Fruit fly (Drosophila melanogaster): ENCODE data around the gene CG14034.

CG14034 gene

DNA sequence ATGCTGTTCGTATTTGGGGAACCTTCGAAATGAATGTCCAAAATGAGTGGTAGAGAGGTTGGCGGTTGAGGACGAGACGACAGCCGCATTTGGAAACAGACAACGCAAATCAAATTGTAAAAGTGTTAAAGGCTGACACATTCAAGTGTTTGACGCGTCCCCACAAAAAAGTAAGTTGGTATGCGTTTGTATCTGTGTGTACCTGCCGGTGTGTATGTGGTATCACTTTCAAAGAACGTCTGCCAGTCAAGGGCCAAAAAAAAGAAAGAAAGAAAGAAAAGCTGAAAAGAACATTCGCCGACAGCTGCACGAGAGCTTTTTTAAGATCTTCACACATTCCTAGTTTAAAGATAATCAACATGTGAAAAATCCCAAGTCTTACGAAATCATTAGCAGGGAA lies 31.5 kb upstream of the CG14034 start:
- no peak for TF ChIP-seq CG17801 (GFP tag; optimal IDR thresholded peaks at IDR 0.05; ENCODE audit: partially characterized antibody)

DNA sequence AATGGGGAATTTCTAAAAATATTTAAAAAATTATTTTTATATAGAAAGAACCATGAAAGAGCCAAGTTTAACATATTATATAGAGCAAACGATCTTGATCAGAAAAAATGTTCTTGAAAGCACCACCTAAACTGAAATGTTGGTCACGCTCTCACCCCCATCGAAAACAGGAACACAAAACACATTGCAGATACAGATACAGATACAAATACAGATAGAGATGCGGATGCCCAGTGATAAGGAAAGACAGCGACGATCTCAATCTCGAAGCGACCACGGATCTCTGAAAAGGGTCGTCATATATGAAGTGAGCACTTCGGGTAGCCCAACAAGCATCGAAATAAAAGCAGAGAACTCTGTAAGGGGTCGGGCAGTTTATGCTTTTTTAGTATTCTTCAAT lies 31.0 kb upstream of the CG14034 start:
- TF ChIP-seq CG17801 (GFP tag; optimal IDR thresholded peaks at IDR 0.05; ENCODE audit: partially characterized antibody), result no peak

DNA sequence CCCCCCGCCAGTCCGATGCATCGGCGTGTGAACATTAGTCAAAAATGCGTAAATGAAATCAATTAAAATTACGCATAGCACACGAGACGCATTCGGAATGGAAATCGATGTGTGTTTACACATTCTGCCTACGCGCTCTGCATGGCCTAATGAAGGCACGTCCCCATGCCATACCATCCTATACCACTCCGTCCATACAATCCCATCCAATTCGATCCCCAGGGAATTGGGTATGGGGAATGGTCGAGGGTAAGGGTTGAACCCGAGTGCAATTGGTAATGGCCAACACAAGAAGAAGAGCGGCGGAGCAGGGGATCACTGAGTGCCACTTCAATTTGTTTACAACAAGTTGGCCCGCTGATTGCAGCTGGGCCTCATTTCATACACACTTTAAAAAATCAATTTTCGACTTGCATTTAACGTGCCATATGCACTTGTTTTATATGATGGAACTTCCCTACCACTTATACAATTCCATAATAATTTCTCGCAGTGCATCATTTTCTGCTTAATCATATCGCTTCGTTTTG lies 29.1 kb upstream of the CG14034 start:
- TF ChIP-seq CG17801 (GFP tag; optimal IDR thresholded peaks at IDR 0.05; ENCODE audit: partially characterized antibody), result no peak

DNA sequence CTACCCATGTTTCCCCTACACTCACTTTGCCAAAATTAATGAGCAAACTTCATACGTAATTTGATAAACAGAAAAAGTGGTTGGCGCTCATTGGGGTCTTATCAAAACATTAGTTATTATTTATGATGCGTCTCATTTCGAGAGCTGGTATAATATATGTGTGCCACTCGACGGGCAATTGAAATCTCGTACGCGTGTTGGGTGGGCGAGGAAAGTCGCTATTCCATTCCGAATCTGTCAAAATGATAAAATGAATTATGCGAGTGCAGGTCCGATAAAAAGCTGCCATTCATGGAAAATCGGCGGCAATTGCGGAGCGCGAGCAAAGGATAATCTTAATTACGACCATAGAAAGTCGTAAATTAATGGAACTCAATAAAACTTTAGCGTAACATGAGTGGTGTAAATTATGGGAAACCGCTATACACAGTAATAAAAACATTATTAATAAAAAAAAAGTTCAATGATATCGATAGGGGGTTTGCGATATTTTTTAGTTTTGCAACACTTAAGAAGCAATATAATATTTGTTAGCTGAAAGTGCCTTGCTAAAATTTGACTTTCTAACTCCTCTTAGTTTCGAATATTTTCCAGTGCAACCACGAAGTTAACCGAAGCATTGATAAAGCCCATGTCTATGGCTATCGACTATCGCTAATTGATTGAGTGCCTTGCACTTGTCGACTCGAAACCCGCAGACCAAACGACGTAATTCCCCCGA lies 26.0 kb upstream of the CG14034 start:
- TF ChIP-seq CG17801 (GFP tag; optimal IDR thresholded peaks at IDR 0.05; ENCODE audit: partially characterized antibody), result no peak

DNA sequence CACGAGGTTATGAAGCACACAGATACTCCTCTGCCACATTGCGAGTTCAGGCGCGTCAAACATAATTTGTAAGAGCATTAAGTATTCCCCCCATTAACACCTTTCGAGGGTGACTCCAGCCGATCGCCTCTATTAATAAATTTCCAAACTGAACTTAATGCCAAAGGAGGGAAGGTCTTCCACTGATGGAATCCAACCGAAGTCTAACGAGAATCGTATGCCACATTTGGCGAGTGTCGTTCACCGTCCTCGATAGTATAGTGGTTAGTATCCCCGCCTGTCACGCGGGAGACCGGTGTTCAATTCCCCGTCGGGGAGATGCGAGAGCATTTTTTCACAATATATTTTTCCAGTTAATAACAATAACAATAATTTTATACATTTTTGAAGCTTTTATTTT lies 24.2 kb upstream of the CG14034 start:
- TF ChIP-seq CG17801 (GFP tag; optimal IDR thresholded peaks at IDR 0.05; ENCODE audit: partially characterized antibody), result no peak

DNA sequence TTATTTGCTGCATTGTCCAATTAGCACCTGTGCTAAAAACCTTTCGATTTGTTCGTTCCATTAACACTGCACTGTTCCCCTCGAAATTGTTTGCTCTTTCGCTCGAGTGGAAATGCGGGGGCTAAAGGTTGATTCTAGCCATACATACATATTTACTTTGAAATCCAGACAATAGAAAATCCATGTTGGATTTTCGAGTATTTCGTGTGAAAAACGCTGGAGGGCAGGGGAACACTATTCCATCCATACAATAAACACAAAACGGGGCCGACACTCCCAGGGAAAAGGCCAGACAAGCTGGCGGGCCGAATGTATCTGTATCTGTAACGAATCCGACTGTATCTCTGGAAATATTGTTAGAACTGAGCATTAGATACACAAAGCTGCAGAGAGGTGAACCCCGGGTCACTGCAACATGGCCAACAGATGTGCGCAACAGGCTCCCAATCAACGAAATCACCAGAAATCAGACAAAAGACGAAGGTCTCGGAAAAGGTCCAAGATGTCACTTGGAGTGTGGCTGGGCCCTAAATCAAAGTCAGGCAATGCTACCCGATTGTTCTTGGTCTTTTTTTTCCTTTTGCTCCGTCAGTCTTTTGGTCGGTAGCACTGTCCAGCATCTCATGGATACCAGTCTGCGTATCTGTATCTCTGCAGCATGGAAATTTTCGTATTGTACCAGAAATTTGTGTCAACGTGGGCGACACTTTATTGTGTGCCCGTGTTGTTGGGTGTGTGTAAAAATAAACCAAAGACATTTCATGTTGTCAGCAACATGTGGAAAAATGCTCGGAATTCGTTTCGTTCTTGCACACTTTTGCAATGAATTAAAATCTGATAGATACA lies 23.3 kb upstream of the CG14034 start:
- no peak for TF ChIP-seq CG17801 (GFP tag; optimal IDR thresholded peaks at IDR 0.05; ENCODE audit: partially characterized antibody)

DNA sequence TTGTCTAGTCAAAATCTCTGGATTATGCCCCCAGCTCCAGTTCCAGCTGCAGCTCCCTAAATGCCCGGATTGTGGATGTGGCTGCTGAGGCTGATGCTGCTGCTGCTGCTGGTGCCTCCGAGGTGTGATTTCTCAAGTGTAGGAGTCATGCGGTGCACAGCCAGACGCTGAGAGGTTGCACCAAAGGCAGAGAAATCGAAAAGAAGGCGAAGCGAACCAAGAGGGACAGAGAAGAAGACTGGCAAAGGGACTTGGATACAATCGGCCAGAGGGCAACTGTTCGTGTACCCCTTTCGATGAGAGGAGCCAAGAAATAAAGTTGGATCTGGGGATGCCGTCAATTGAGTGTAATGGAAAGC lies 22.2 kb upstream of the CG14034 start:
- no peak for TF ChIP-seq CG17801 (GFP tag; optimal IDR thresholded peaks at IDR 0.05; ENCODE audit: partially characterized antibody)

DNA sequence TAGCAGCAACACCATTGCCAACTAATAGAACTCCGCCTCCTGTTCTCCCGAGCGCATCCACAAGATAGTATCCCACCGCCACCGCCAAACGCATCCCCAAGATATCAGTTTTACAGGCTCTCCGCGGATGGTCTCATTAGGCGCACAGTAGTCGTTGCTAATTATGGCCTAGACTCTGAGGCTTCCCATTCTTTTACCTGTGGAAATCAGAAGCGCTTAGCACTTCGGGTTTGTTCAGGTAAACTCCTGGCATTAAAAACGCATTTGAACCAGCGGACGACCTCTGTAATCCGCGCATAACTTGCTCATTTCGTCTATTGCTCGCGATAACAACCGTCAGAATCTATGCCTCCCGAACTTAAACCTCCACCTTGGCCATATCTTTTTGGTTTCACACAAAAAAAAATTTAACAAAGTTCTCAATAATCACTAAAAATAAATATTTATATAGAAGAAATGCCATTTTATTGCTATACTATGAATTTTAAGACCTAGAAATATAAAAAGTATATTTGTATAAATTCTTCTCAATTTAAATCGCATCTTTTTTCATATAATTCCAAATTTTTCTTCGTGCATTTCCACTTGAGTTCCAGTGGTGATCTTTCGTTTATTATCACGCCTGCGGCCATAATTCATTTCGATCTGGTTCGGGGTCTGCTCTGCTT lies 21.7 kb upstream of the CG14034 start:
- no peak for TF ChIP-seq CG17801 (GFP tag; optimal IDR thresholded peaks at IDR 0.05; ENCODE audit: partially characterized antibody)

DNA sequence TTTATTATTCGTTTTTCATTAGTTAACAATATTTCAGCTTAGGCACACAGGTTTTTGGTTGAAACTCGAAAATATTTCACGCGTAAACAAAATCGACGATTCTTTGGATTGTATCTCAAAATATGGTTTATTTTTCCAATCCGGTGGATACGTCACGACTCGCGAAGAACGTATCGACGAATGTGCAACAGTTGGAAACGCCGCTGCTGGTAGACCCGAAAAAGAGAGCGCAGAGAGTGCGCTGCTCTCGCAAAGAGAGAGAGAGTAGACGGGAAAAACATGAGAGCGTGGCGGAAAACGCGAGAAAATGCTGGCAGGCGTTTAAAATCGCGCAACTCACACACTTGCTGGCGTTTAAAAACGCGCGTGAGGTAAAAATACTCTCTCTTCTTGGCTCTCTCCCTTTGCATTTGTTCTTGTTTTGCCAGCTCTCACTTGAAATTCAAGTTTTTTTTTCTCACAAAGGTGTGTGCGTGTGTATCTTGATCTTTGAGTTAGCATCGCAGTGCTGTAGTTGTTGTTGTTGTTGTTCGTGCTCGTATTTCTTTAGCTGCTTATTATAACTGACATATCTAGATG lies 20.9 kb upstream of the CG14034 start:
- peak; percentile 54 for TF ChIP-seq CG17801 (GFP tag; optimal IDR thresholded peaks at IDR 0.05; ENCODE audit: partially characterized antibody)

DNA sequence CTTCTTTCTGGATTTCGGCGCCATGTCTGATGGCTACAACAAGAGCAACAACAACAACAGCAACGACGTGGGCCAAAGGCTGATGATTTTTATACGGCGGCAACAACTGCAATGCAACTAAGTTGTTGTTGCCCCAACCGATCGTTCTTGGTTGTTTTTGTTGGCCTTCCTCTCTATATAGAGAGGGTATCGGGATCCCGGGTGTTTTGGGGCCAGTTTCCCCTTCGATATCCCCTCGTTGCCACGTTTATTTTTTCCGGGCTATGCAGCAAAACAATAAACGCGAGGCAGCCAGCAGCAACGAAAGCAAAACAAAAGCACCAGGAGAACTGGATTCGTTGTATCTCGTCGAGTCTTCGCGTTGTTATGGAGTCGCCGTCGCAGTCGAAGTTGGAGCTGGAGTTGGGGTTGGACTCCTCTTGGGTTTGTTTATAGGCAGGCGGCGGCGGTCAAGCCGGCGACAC lies 20.0 kb upstream of the CG14034 start:
- TF ChIP-seq CG17801 (GFP tag; optimal IDR thresholded peaks at IDR 0.05; ENCODE audit: partially characterized antibody), result no peak

DNA sequence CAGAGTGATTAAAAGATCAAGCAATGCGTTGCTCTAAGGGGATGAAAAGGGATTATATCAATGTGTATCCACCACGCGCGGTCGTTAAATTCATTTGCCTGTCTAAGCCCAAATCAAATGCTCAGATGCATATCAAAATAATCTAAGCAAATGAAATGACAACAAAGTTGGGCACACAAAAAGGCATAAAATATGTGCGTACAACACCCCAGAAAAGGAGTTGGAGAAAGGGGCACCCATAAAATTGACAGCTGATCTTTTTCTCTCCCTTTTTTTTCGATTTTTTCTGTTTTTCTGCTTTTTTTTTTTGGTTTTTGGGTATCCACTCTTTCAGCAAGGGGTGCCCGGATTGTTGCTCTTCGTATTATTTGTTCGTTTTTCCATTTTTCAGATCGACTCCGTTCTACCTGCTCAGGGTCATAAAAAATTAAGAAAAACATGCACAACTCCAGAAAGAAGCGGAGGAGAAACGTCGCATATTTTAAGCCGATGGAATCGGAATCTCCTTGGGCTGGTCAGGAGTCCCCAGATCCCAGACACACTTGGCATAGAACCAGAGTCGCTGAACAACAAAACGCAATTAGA lies 18.5 kb upstream of the CG14034 start:
- no peak for TF ChIP-seq CG17801 (GFP tag; optimal IDR thresholded peaks at IDR 0.05; ENCODE audit: partially characterized antibody)

DNA sequence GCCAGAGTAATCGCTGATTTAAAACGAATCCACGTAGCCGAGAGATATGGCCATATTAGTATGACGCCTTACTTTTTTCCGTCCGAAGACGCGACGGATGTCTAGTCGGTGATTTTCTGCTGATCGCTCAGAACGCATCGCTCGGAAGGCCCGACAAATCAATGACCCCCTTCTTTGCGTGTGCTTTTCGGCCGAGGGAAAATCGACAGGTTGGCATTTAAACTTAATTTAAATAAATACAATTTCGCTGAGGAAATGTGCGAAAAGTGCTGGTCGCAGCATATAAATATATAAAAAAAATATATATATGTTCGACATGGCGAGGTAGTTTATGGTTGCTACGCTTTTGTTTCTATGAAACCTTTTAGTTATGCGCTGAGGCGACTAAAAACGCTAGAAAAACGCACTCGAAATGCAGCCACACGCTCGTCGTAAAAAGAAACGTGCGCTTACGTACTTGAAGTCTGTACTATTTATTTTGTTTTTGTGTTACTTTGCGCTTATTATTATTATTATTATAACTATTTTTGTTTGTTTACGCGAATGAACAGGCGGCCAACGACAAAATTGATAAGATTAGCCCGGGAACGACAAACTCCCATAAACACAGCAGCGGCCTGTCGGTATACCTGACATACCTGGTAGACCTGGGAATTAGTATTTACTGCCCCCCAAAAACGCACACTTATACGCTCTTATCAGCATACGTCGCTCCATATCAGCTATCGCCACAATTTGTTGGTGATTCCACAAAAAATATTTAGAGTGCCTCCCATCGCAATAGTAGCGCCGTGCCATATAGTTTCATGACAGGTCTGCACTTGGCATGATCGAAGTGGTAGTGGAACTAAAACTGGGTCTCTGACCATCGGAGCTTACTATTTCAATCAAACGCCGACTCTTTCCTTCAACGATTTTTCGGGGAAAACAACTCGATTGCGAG lies 16.9 kb upstream of the CG14034 start:
- no peak for TF ChIP-seq CG17801 (GFP tag; optimal IDR thresholded peaks at IDR 0.05; ENCODE audit: partially characterized antibody)

DNA sequence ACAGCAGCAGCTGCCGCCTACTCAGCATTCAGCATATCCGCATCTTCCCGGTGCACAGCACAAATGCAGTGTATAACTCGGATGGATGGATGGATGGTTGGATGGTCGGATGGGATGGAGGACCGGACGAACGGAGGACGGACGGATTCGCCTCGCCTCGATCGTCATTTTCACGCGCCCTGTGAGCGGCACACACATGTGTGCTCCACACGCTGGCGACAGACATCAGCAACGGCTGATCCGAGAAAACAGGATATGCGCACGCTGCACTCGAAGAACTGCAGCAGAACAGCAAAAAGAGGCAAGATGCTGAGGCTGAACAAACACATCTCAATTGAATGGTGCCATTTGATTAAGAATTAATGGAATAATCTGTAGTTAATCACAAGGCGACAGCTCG lies 15.8 kb upstream of the CG14034 start:
- TF ChIP-seq CG17801 (GFP tag; optimal IDR thresholded peaks at IDR 0.05; ENCODE audit: partially characterized antibody), result no peak

DNA sequence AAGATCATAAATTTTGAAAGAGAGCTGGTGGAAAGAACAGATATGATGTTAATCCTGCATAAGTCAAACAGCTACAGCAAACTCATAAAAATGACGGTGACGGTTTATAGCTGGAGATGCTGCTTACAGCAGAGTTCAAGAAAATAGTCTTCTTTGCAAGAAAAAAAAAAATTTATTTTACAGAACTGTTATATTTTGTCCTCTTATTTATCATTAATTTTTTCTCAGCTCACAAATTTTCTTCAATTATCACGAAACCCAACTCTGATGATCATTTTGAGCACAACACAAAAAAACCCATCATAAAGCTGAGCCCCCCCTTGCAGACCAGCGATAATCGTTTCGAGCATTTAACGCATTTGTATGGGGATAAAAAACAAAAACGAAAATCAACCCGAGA lies 15.1 kb upstream of the CG14034 start:
- no peak for TF ChIP-seq CG17801 (GFP tag; optimal IDR thresholded peaks at IDR 0.05; ENCODE audit: partially characterized antibody)

Data from ovary, adult (tissue).